Fruit fly (Drosophila melanogaster): Measurements from ENCODE around the gene bves.

Gene bves

dm6 chrX:21058991-21059390 is 5.2 kb downstream of the bves start (continued):
- no peak for TF ChIP-seq fd102C (GFP tag; optimal IDR thresholded peaks at IDR 0.05)
- peak; percentile 71 for TF ChIP-seq nau (GFP tag; optimal IDR thresholded peaks at IDR 0.05)
- peak; percentile 40; the same call in 1 of the 2 replicates for TF ChIP-seq sim (GFP tag; IDR thresholded peaks at IDR 0.05)
- peak; percentile 68 for TF ChIP-seq Usf (GFP tag; optimal IDR thresholded peaks at IDR 0.05)
- no peak for TF ChIP-seq CG13287 (GFP tag; IDR thresholded peaks at IDR 0.05; ENCODE audit: partially characterized antibody)
- peak; percentile 89 for TF ChIP-seq CHES-1-like (GFP tag; optimal IDR thresholded peaks at IDR 0.05)
- peak; percentile 91 for TF ChIP-seq jing (GFP tag; optimal IDR thresholded peaks at IDR 0.05)
- TF ChIP-seq NK7.1 (GFP tag; optimal IDR thresholded peaks at IDR 0.05), result peak; percentile 86
- peak; percentile 88 for TF ChIP-seq Ptx1 (GFP tag; IDR thresholded peaks at IDR 0.05)
- no peak; the same call in 2 of the 3 replicates for TF ChIP-seq sr (GFP tag; IDR thresholded peaks at IDR 0.05)
- TF ChIP-seq Mad (GFP tag; optimal IDR thresholded peaks at IDR 0.05), result peak; percentile 86
- TF ChIP-seq seq (GFP tag; IDR thresholded peaks at IDR 0.05), result peak; percentile 90
- peak; percentile 81 for TF ChIP-seq Rfx (GFP tag; IDR thresholded peaks at IDR 0.05)
- TF ChIP-seq chinmo (GFP tag; IDR thresholded peaks at IDR 0.05; ENCODE audit: partially characterized antibody), result no peak
- peak; percentile 83 for TF ChIP-seq fd3F (GFP tag; optimal IDR thresholded peaks at IDR 0.05)
- peak; percentile 91 for TF ChIP-seq Antp (GFP tag; optimal IDR thresholded peaks at IDR 0.05)
- no peak for TF ChIP-seq ato (GFP tag; IDR thresholded peaks at IDR 0.05; ENCODE audit: partially characterized antibody)
- TF ChIP-seq usp (GFP tag; optimal IDR thresholded peaks at IDR 0.05), result no peak
- TF ChIP-seq rib (GFP tag; IDR thresholded peaks at IDR 0.05), result no peak
- no peak for TF ChIP-seq Bgb (GFP tag; IDR thresholded peaks at IDR 0.05; ENCODE audit: partially characterized antibody)
- peak; percentile 61 for TF ChIP-seq CG15073 (GFP tag; optimal IDR thresholded peaks at IDR 0.05)
- TF ChIP-seq CG12769 (tag; optimal IDR thresholded peaks at IDR 0.05), result peak; percentile 93
- TF ChIP-seq slou (GFP tag; optimal IDR thresholded peaks at IDR 0.05), result peak; percentile 71
- peak; percentile 34 for TF ChIP-seq MESR4 (GFP tag; optimal IDR thresholded peaks at IDR 0.05)
- peak; percentile 56 for TF ChIP-seq Vsx1 (GFP tag; optimal IDR thresholded peaks at IDR 0.05)
- TF ChIP-seq CG11696 (GFP tag; IDR thresholded peaks at IDR 0.05), result peak; percentile 76
- peak; percentile 86 for TF ChIP-seq ttk (GFP tag; IDR thresholded peaks at IDR 0.05)
- no peak for TF ChIP-seq Kr (GFP tag; optimal IDR thresholded peaks at IDR 0.05)
- peak; percentile 58 for TF ChIP-seq Nf-YC (tag; optimal IDR thresholded peaks at IDR 0.05)
- no peak for TF ChIP-seq hkb (optimal IDR thresholded peaks at IDR 0.05)
- peak; percentile 89 for TF ChIP-seq hkb (GFP tag; IDR thresholded peaks at IDR 0.05)
- peak; percentile 92 for TF ChIP-seq CG11398 (GFP tag; optimal IDR thresholded peaks at IDR 0.05)
- TF ChIP-seq Fer1 (GFP tag; optimal IDR thresholded peaks at IDR 0.05), result peak; percentile 82
- TF ChIP-seq emc (GFP tag; optimal IDR thresholded peaks at IDR 0.05), result peak; percentile 39
- no peak for TF ChIP-seq CG7963 (GFP tag; IDR thresholded peaks at IDR 0.05; ENCODE audit: partially characterized antibody)
- TF ChIP-seq bigmax (GFP tag; optimal IDR thresholded peaks at IDR 0.05), result no peak
- TF ChIP-seq CG30403 (GFP tag; optimal IDR thresholded peaks at IDR 0.05), result peak; percentile 91
- peak; percentile 63 for TF ChIP-seq CG14965 (GFP tag; optimal IDR thresholded peaks at IDR 0.05; ENCODE audit: borderline replicate concordance)
- TF ChIP-seq dmrt99B (tag; optimal IDR thresholded peaks at IDR 0.05), result peak; percentile 95
- TF ChIP-seq CG3281 (GFP tag; optimal IDR thresholded peaks at IDR 0.05), result peak; percentile 79
- TF ChIP-seq CG13424 (tag; optimal IDR thresholded peaks at IDR 0.05), result peak; percentile 90
- TF ChIP-seq CG15601 (tag; optimal IDR thresholded peaks at IDR 0.05), result peak; percentile 91
- no peak for TF ChIP-seq gt (GFP tag; IDR thresholded peaks at IDR 0.05)
- TF ChIP-seq PHDP (tag; optimal IDR thresholded peaks at IDR 0.05), result peak; percentile 93
- TF ChIP-seq CG2129 (GFP tag; IDR thresholded peaks at IDR 0.05; ENCODE audit: partially characterized antibody), result no peak
- TF ChIP-seq nom (GFP tag; optimal IDR thresholded peaks at IDR 0.05), result peak; percentile 34
- TF ChIP-seq CG34376 (GFP tag; optimal IDR thresholded peaks at IDR 0.05), result peak; percentile 79
- TF ChIP-seq CrebB (tag; optimal IDR thresholded peaks at IDR 0.05), result peak; percentile 89
- no peak for TF ChIP-seq CG42726 (GFP tag; IDR thresholded peaks at IDR 0.05; ENCODE audit: partially characterized antibody)
- TF ChIP-seq zfh1 (GFP tag; IDR thresholded peaks at IDR 0.05), result peak; percentile 86

Measured in whole organism, embryonic.